Fruit fly (Drosophila melanogaster) whole organism, embryonic: ENCODE measurements around the gene JIL-1.

Experiments used
- Asciz ChIP-seq: fragments of 200-800 bp; sonication (Bioruptor generic); optimal IDR thresholded peaks from 2 replicates; lab custom pipeline; 2017; ENCODE audit warnings: missing biosample characterization, mild to moderate bottlenecking, missing genetic modification characterization, missing genetic modification reagents
- CG10147 ChIP-seq: fragments of 200-800 bp; sonication (Bioruptor generic); optimal IDR thresholded peaks from 2 replicates; lab custom pipeline; 2019; ENCODE audit warnings: missing biosample characterization, mild to moderate bottlenecking, missing genetic modification characterization, moderate library complexity
- CG10267 ChIP-seq: fragments of 200-800 bp; sonication (Bioruptor generic); optimal IDR thresholded peaks from 2 replicates; lab custom pipeline; 2018; ENCODE audit warnings: missing biosample characterization, mild to moderate bottlenecking, missing genetic modification characterization, moderate library complexity
- CG10654 ChIP-seq: fragments of 200-800 bp; sonication (Bioruptor generic); optimal IDR thresholded peaks from 2 replicates; lab custom pipeline; 2016; ENCODE audit warnings: missing biosample characterization, missing genetic modification characterization
- CG1233 ChIP-seq: fragments of 200-800 bp; sonication (Bioruptor generic); optimal IDR thresholded peaks from 4 replicates; lab custom pipeline; 2018; ENCODE audit warnings: missing biosample characterization, mild to moderate bottlenecking, missing genetic modification characterization
- CG12659 ChIP-seq: fragments of 200-800 bp; sonication (Bioruptor generic); optimal IDR thresholded peaks from 3 replicates; lab custom pipeline; 2017; ENCODE audit warnings: mild to moderate bottlenecking, missing biosample characterization, missing genetic modification reagents, missing genetic modification characterization
- CG13894 ChIP-seq: fragments of 200-800 bp; sonication (Bioruptor generic); optimal IDR thresholded peaks from 3 replicates; lab custom pipeline; 2018; ENCODE audit warnings: missing biosample characterization, mild to moderate bottlenecking, missing genetic modification characterization, moderate library complexity
- CG14050 ChIP-seq: fragments of 200-800 bp; sonication (Bioruptor generic); IDR thresholded peaks from 3 replicates; pipeline ENCODE4 v1.3.6; 2022; ENCODE audit warnings: missing biosample characterization, missing genetic modification characterization
- CG15073 ChIP-seq: fragments of 200-800 bp; sonication (Bioruptor generic); optimal IDR thresholded peaks from 2 replicates; lab custom pipeline; 2016; ENCODE audit warnings: missing biosample characterization, missing genetic modification characterization
- CG15601 ChIP-seq: fragments of 200-800 bp; sonication (Bioruptor generic); optimal IDR thresholded peaks from 3 replicates; lab custom pipeline; 2019; ENCODE audit warnings: missing biosample characterization, mild to moderate bottlenecking, missing genetic modification characterization, moderate library complexity
- CG17802 ChIP-seq: fragments of 200-800 bp; sonication (Bioruptor generic); optimal IDR thresholded peaks from 2 replicates; lab custom pipeline; 2018; ENCODE audit warnings: missing biosample characterization, mild to moderate bottlenecking, missing genetic modification characterization, moderate library complexity
- CG17829 ChIP-seq: fragments of 200-800 bp; optimal IDR thresholded peaks from 2 replicates; lab custom pipeline; 2019; ENCODE audit warnings: missing biosample characterization, mild to moderate bottlenecking, missing genetic modification characterization, moderate library complexity
- CG2712 ChIP-seq: fragments of 200-800 bp; optimal IDR thresholded peaks from 3 replicates; lab custom pipeline; 2019; ENCODE audit warnings: missing biosample characterization, mild to moderate bottlenecking, missing genetic modification characterization, moderate library complexity
- CG30020 ChIP-seq: fragments of 200-800 bp; optimal IDR thresholded peaks from 2 replicates; lab custom pipeline; 2019; ENCODE audit warnings: missing biosample characterization, mild to moderate bottlenecking, missing genetic modification characterization, moderate library complexity
- CG31441 ChIP-seq: fragments of 200-800 bp; sonication (Bioruptor generic); IDR thresholded peaks from 2 replicates; pipeline ENCODE4 v1.3.6; 2022; ENCODE audit warnings: missing biosample characterization, missing genetic modification characterization
- CG34376 ChIP-seq: fragments of 200-800 bp; sonication (Bioruptor generic); optimal IDR thresholded peaks from 2 replicates; lab custom pipeline; 2018; ENCODE audit warnings: missing biosample characterization, mild to moderate bottlenecking, missing genetic modification characterization
- CG4424 ChIP-seq: fragments of 200-800 bp; sonication (Bioruptor generic); optimal IDR thresholded peaks from 3 replicates; lab custom pipeline; 2016; ENCODE audit warnings: missing biosample characterization, missing genetic modification characterization
- CG4707 ChIP-seq: fragments of 200-800 bp; sonication (Bioruptor generic); optimal IDR thresholded peaks from 2 replicates; lab custom pipeline; 2018; ENCODE audit warnings: missing biosample characterization, mild to moderate bottlenecking, missing genetic modification characterization, moderate library complexity
- CG7786 ChIP-seq: fragments of 200-800 bp; sonication (Bioruptor generic); optimal IDR thresholded peaks from 2 replicates; lab custom pipeline; 2016; ENCODE audit warnings: missing biosample characterization, missing genetic modification characterization
- Dp ChIP-seq: fragments of 200-800 bp; sonication (Bioruptor generic); optimal IDR thresholded peaks from 2 replicates; lab custom pipeline; 2018; ENCODE audit warnings: missing biosample characterization, mild to moderate bottlenecking, missing genetic modification characterization, moderate library complexity
- Dref ChIP-seq: fragments of 200-800 bp; sonication (Bioruptor generic); IDR thresholded peaks from 2 replicates; pipeline ENCODE4 v1.3.6; 2022; ENCODE audit warnings: missing biosample characterization, missing genetic modification characterization
- Mrtf ChIP-seq: fragments of 200-800 bp; sonication (Bioruptor generic); IDR thresholded peaks from 3 replicates; pipeline ENCODE4 v1.3.6; 2022; ENCODE audit warnings: missing biosample characterization, missing genetic modification characterization
- NFAT ChIP-seq: fragments of 200-800 bp; sonication (Bioruptor generic); IDR thresholded peaks from 2 replicates; pipeline ENCODE4 v1.3.6; 2022; ENCODE audit warnings: missing biosample characterization, missing genetic modification characterization
- Neu2 ChIP-seq: fragments of 200-800 bp; sonication (Bioruptor generic); optimal IDR thresholded peaks from 3 replicates; lab custom pipeline; 2016; ENCODE audit warnings: missing biosample characterization, missing genetic modification characterization, borderline replicate concordance
- Oli ChIP-seq: fragments of 200-800 bp; sonication (Bioruptor generic); optimal IDR thresholded peaks from 2 replicates; lab custom pipeline; 2018; ENCODE audit warnings: missing biosample characterization, mild to moderate bottlenecking, missing genetic modification characterization, moderate library complexity
- Spps ChIP-seq: fragments of 200-800 bp; sonication (Bioruptor generic); optimal IDR thresholded peaks from 2 replicates; lab custom pipeline; 2018; ENCODE audit warnings: missing biosample characterization, mild to moderate bottlenecking, missing genetic modification characterization
- TFAM ChIP-seq: fragments of 200-800 bp; sonication (Bioruptor generic); optimal IDR thresholded peaks from 2 replicates; lab custom pipeline; 2017; ENCODE audit warnings: missing biosample characterization, missing genetic modification characterization, inconsistent platforms
- Vsx1 ChIP-seq: fragments of 200-800 bp; sonication (Bioruptor generic); optimal IDR thresholded peaks from 2 replicates; lab custom pipeline; 2017; ENCODE audit warnings: missing biosample characterization, mild to moderate bottlenecking, missing genetic modification characterization, missing genetic modification reagents
- ap ChIP-seq: fragments of 200-800 bp; sonication (Bioruptor generic); IDR thresholded peaks from 2 replicates; pipeline ENCODE4 v1.3.6; 2022; ENCODE audit warnings: missing biosample characterization, missing genetic modification characterization
- ato ChIP-seq: fragments of 200-800 bp; sonication (Bioruptor generic); IDR thresholded peaks from 2 replicates; pipeline ENCODE4 v1.3.6; 2022; ENCODE audit warnings: missing biosample characterization, missing genetic modification characterization; ENCODE audit not compliant: partially characterized antibody
- bab2 ChIP-seq: fragments of 200-800 bp; sonication (Bioruptor generic); optimal IDR thresholded peaks from 2 replicates; lab custom pipeline; 2016; ENCODE audit warnings: missing biosample characterization, missing genetic modification characterization
- crol ChIP-seq: fragments of 200-800 bp; sonication (Bioruptor generic); IDR thresholded peaks from 2 replicates; pipeline ENCODE4 v1.3.6; 2022; ENCODE audit warnings: missing biosample characterization, missing genetic modification characterization
- danr ChIP-seq: fragments of 200-800 bp; sonication (Bioruptor generic); IDR thresholded peaks from 2 replicates; pipeline ENCODE4 v1.3.6; 2022; ENCODE audit warnings: missing biosample characterization, missing genetic modification characterization
- exex ChIP-seq: fragments of 200-800 bp; sonication (Bioruptor generic); optimal IDR thresholded peaks from 4 replicates; lab custom pipeline; 2018; ENCODE audit warnings: missing biosample characterization, mild to moderate bottlenecking, missing genetic modification characterization, moderate library complexity
- fd64A ChIP-seq: fragments of 200-800 bp; sonication (Bioruptor generic); optimal IDR thresholded peaks from 3 replicates; lab custom pipeline; 2018; ENCODE audit warnings: missing biosample characterization, mild to moderate bottlenecking, missing genetic modification characterization
- fru ChIP-seq: fragments of >200 bp; optimal IDR thresholded peaks from 2 replicates; lab custom pipeline; 2017
- gcm ChIP-seq: fragments of 200-800 bp; sonication (Bioruptor generic); optimal IDR thresholded peaks from 2 replicates; lab custom pipeline; 2019; ENCODE audit warnings: missing biosample characterization, mild to moderate bottlenecking, missing genetic modification characterization, moderate library complexity
- grau ChIP-seq: fragments of 200-800 bp; optimal IDR thresholded peaks from 3 replicates; lab custom pipeline; 2019; ENCODE audit warnings: missing biosample characterization, mild to moderate bottlenecking, missing genetic modification characterization, moderate library complexity
- h ChIP-seq: fragments of >200 bp; optimal IDR thresholded peaks from 2 replicates; lab custom pipeline; 2017
- hkb ChIP-seq, 2 experiments: fragments of 200-800 bp in 1 of 2; fragments of >200 bp in 1 of 2; sonication (Bioruptor generic) in 1 of 2; IDR thresholded peaks in 1 of 2; optimal IDR thresholded peaks in 1 of 2; 2 replicates each; pipeline versions ENCODE4 v1.3.6 to Lab custom; 2017 to 2022; ENCODE audit warnings: missing biosample characterization in 1 of 2, missing genetic modification characterization in 1 of 2
- insv ChIP-seq, 2 experiments: fragments of 200-800 bp; sonication (Bioruptor generic); optimal IDR thresholded peaks; 3 replicates each; lab custom pipeline; 2016 to 2018; ENCODE audit warnings: missing biosample characterization in 2 of 2, missing genetic modification characterization in 2 of 2
- ken ChIP-seq: fragments of 200-800 bp; sonication (Bioruptor generic); IDR thresholded peaks from 3 replicates; pipeline ENCODE4 v1.3.6; 2022; ENCODE audit warnings: missing biosample characterization, missing genetic modification characterization
- mld ChIP-seq: fragments of 200-800 bp; sonication (Bioruptor generic); IDR thresholded peaks from 3 replicates; pipeline ENCODE4 v1.3.6; 2022; ENCODE audit warnings: missing biosample characterization, missing genetic modification characterization; ENCODE audit not compliant: partially characterized antibody
- pb ChIP-seq: fragments of 200-800 bp; sonication (Bioruptor generic); optimal IDR thresholded peaks from 3 replicates; lab custom pipeline; 2016; ENCODE audit warnings: missing biosample characterization, missing genetic modification characterization
- ro ChIP-seq: fragments of 200-800 bp; sonication (Bioruptor generic); IDR thresholded peaks from 2 replicates; pipeline ENCODE4 v1.3.6; 2022; ENCODE audit warnings: missing biosample characterization, missing genetic modification characterization
- seq ChIP-seq: fragments of 200-800 bp; sonication (Bioruptor generic); IDR thresholded peaks from 2 replicates; pipeline ENCODE4 v1.3.6; 2022; ENCODE audit warnings: missing biosample characterization, missing genetic modification characterization
- stwl ChIP-seq: fragments of 200-800 bp; sonication (Bioruptor generic); optimal IDR thresholded peaks from 3 replicates; lab custom pipeline; 2018; ENCODE audit warnings: missing biosample characterization, mild to moderate bottlenecking, missing genetic modification characterization, moderate library complexity
- vfl ChIP-seq: fragments of 200-800 bp; sonication (Bioruptor generic); optimal IDR thresholded peaks from 2 replicates; lab custom pipeline; 2016; ENCODE audit warnings: missing biosample characterization, missing genetic modification characterization
- wdn ChIP-seq: fragments of 200-800 bp; sonication (Bioruptor generic); IDR thresholded peaks from 2 replicates; pipeline ENCODE4 v1.3.6; 2022; ENCODE audit warnings: missing biosample characterization, missing genetic modification characterization

Gene JIL-1

dm6 chr3L:11091943-11092609 lies 917 bp downstream of the JIL-1 start (continued):
- TF ChIP-seq mld (GFP tag; lab: Robert Waterston, UW) (no peak), CG14050 (GFP tag; lab: Robert Waterston, UW) (no peak), seq (GFP tag; lab: Robert Waterston, UW) (no peak), CG31441 (GFP tag; lab: Robert Waterston, UW) (no peak), vfl (GFP tag; lab: Kevin White, UChicago) (peak; percentile 22), CG34376 (GFP tag; lab: Kevin White, UChicago) (no peak), CG30020 (no peak), CG4707 (GFP tag; lab: Kevin White, UChicago) (no peak), hkb (optimal IDR thresholded peaks at IDR 0.05; lab: Kevin White, UChicago) (no peak), hkb (GFP tag; IDR thresholded peaks at IDR 0.05; lab: Robert Waterston, UW) (0 out of 2 replicates have a peak, but pooled peaks have one; percentile 11), Spps (tag; lab: Kevin White, UChicago) (no peak), CG1233 (GFP tag; lab: Kevin White, UChicago) (peak; percentile 12), CG13894 (tag; lab: Kevin White, UChicago) (no peak), CG12659 (GFP tag; lab: Kevin White, UChicago) (peak; percentile 61), crol (GFP tag; lab: Robert Waterston, UW) (peak; percentile 86), fd64A (no peak), ap (no peak), Vsx1 (GFP tag; lab: Kevin White, UChicago) (peak; percentile 47), NFAT (GFP tag; lab: Robert Waterston, UW) (no peak; the same call in 1 of the 2 replicates), CG10267 (peak; percentile 94), pb (GFP tag; lab: Kevin White, UChicago) (peak; percentile 20), ato (GFP tag; lab: Robert Waterston, UW) (0 out of 2 replicates have a peak, but pooled peaks have one; percentile 25), bab2 (peak; percentile 4), h (lab: Kevin White, UChicago) (no peak), Asciz (GFP tag; lab: Kevin White, UChicago) (peak; percentile 14), TFAM (GFP tag; lab: Kevin White, UChicago) (no peak), CG15073 (GFP tag; lab: Kevin White, UChicago) (no peak), stwl (tag; lab: Kevin White, UChicago) (peak; percentile 85), CG17802 (peak; percentile 12), fru (lab: Kevin White, UChicago) (no peak), danr (GFP tag; lab: Robert Waterston, UW) (no peak), exex (tag; lab: Kevin White, UChicago) (no peak), CG2712 (tag; lab: Kevin White, UChicago) (peak; percentile 24), Neu2 (no peak), Oli (peak; percentile 6), insv (GFP tag; optimal IDR thresholded peaks at IDR 0.05; lab: Kevin White, UChicago) (peak in 1 of 2 experiments; percentile 33), Dp (GFP tag; lab: Kevin White, UChicago) (peak; percentile 2), Dref (GFP tag; lab: Robert Waterston, UW) (no peak), CG7786 (GFP tag; lab: Kevin White, UChicago) (peak; percentile 31), CG15601 (tag; lab: Kevin White, UChicago) (peak; percentile 19), Mrtf (GFP tag; lab: Robert Waterston, UW) (peak; percentile 62; the same call in 2 of the 3 replicates), CG4424 (GFP tag; lab: Kevin White, UChicago) (peak; percentile 51), CG10147 (GFP tag; lab: Kevin White, UChicago) (no peak), ken (GFP tag; lab: Robert Waterston, UW) (peak; percentile 73), ro (GFP tag; lab: Robert Waterston, UW) (no peak), CG10654 (peak; percentile 37), wdn (GFP tag; lab: Robert Waterston, UW) (no peak), grau (tag; lab: Kevin White, UChicago) (peak; percentile 79), gcm (GFP tag; lab: Kevin White, UChicago) (no peak), CG17829 (tag; lab: Kevin White, UChicago) (peak; percentile 31)
